In the genomic region with DNA sequence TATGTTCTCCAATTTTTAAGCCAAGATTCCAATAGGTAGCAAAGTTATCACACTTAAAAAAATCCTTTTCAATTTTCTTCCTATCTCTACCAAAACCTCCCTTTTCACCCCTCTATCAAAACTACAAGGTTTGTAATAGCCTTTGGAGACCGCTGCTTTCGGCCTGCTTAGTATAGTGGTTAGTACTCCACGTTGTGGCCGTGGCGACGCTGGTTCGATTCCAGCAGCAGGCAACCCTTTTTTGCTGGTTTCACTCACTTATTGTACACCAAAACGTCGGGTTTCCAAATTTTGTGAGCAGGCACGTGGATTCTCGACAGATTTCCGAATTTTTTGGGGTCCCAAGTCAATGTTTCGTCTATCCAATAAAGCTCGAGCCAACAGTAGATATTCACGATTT, we compare ENCODE assay signal across 2 worm cellular contexts.
TF ChIP-seq lines count a peak whose summit lies in the region.

No protein-coding gene starts in this region.

TF ChIP-seq in whole organism, L1 larva, 84 proteins besides CTCF, POLR2A, EP300 and RAD21 (continued from another document and continues in another):
- TF ChIP-seq nhr-20 (tag; optimal IDR thresholded peaks at IDR 0.05; lab: Kevin White, UChicago) (peak; percentile 30), rnt-1 (tag; optimal IDR thresholded peaks at IDR 0.05; lab: Kevin White, UChicago) (peak; percentile 12), lin-39 (tag; optimal IDR thresholded peaks at IDR 0.05; lab: Kevin White, UChicago) (no peak), sptf-1 (tag; optimal IDR thresholded peaks at IDR 0.05; lab: Kevin White, UChicago) (no peak), zag-1 (tag; optimal IDR thresholded peaks at IDR 0.05; lab: Kevin White, UChicago) (no peak), lin-15B (tag; optimal IDR thresholded peaks at IDR 0.05; lab: Kevin White, UChicago) (no peak), nhr-237 (tag; optimal IDR thresholded peaks at IDR 0.05; lab: Kevin White, UChicago) (no peak), snpc-4 (tag; optimal IDR thresholded peaks at IDR 0.05; lab: Kevin White, UChicago) (no peak), lsy-2 (tag; optimal IDR thresholded peaks at IDR 0.05; lab: Kevin White, UChicago) (peak in 1 of 2 experiments; percentile 22), xbp-1 (tag; optimal IDR thresholded peaks at IDR 0.05; lab: Kevin White, UChicago) (no peak), F16B12.6 (tag; optimal IDR thresholded peaks at IDR 0.05; lab: Kevin White, UChicago) (no peak), fkh-10 (GFP tag; optimal IDR thresholded peaks at IDR 0.05; lab: Kevin White, UChicago) (no peak), elt-3 (tag; optimal IDR thresholded peaks at IDR 0.05; lab: Kevin White, UChicago) (no peak), hlh-17 (GFP tag; optimal IDR thresholded peaks at IDR 0.05; lab: Kevin White, UChicago; ENCODE audit: borderline replicate concordance) (no peak), jun-1 (tag; optimal IDR thresholded peaks at IDR 0.05; lab: Kevin White, UChicago) (no peak), sup-37 (GFP tag; optimal IDR thresholded peaks at IDR 0.05; lab: Kevin White, UChicago) (no peak), vab-15 (tag; optimal IDR thresholded peaks at IDR 0.05; lab: Kevin White, UChicago) (no peak), nhr-28 (tag; optimal IDR thresholded peaks at IDR 0.05; lab: Kevin White, UChicago) (no peak), ceh-63 (GFP tag; optimal IDR thresholded peaks at IDR 0.05; lab: Kevin White, UChicago) (no peak), skn-1 (tag; optimal IDR thresholded peaks at IDR 0.05; lab: Kevin White, UChicago) (peak; percentile 32), tlp-1 (tag; optimal IDR thresholded peaks at IDR 0.05; lab: Kevin White, UChicago) (no peak), nhr-12 (tag; optimal IDR thresholded peaks at IDR 0.05; lab: Kevin White, UChicago) (no peak), fos-1 (tag; optimal IDR thresholded peaks at IDR 0.05; lab: Kevin White, UChicago) (no peak), nhr-85 (tag; lab: Kevin White, UChicago) (no peak), aha-1 (tag; optimal IDR thresholded peaks at IDR 0.05; lab: Kevin White, UChicago) (no peak), efl-3 (GFP tag; optimal IDR thresholded peaks at IDR 0.05; lab: Kevin White, UChicago) (no peak), ces-1 (GFP tag; optimal IDR thresholded peaks at IDR 0.05; lab: Kevin White, UChicago) (no peak), C16A3.4 (tag; optimal IDR thresholded peaks at IDR 0.05; lab: Kevin White, UChicago) (peak; percentile 37), zip-4 (GFP tag; optimal IDR thresholded peaks at IDR 0.05; lab: Kevin White, UChicago) (no peak), C34B4.2 (tag; optimal IDR thresholded peaks at IDR 0.05; lab: Kevin White, UChicago) (no peak), irx-1 (tag; optimal IDR thresholded peaks at IDR 0.05; lab: Kevin White, UChicago) (no peak), ceh-82 (tag; optimal IDR thresholded peaks at IDR 0.05; lab: Kevin White, UChicago) (peak in 1 of 3 experiments; percentile 29), pag-3 (tag; optimal IDR thresholded peaks at IDR 0.05; lab: Kevin White, UChicago; ENCODE audit: borderline replicate concordance, insufficient read depth) (no peak), ets-5 (GFP tag; IDR thresholded peaks at IDR 0.05; lab: Robert Waterston, UW) (no peak), lin-13 (GFP tag; optimal IDR thresholded peaks at IDR 0.05; lab: Kevin White, UChicago) (no peak), unc-86 (tag; optimal IDR thresholded peaks at IDR 0.05; lab: Kevin White, UChicago) (no peak), C04F5.9 (tag; optimal IDR thresholded peaks at IDR 0.05; lab: Kevin White, UChicago) (no peak), nhr-77 (tag; optimal IDR thresholded peaks at IDR 0.05; lab: Kevin White, UChicago) (no peak), mef-2 (tag; optimal IDR thresholded peaks at IDR 0.05; lab: Kevin White, UChicago) (no peak), mdl-1 (tag; optimal IDR thresholded peaks at IDR 0.05; lab: Kevin White, UChicago) (peak in 1 of 2 experiments; percentile 12), egl-13 (tag; optimal IDR thresholded peaks at IDR 0.05; lab: Kevin White, UChicago) (no peak), nhr-71 (tag; optimal IDR thresholded peaks at IDR 0.05; lab: Kevin White, UChicago) (peak; percentile 24), ama-1 (optimal IDR thresholded peaks at IDR 0.05; lab: Kevin White, UChicago) (no peak), blmp-1 (tag; optimal IDR thresholded peaks at IDR 0.05; lab: Kevin White, UChicago) (no peak), hlh-4 (tag; optimal IDR thresholded peaks at IDR 0.05; lab: Kevin White, UChicago) (no peak), fkh-4 (tag; optimal IDR thresholded peaks at IDR 0.05; lab: Kevin White, UChicago; ENCODE audit: borderline replicate concordance) (no peak), lin-35 (GFP tag; optimal IDR thresholded peaks at IDR 0.05; lab: Kevin White, UChicago) (peak in 1 of 2 experiments; percentile 70), nhr-90 (tag; optimal IDR thresholded peaks at IDR 0.05; lab: Kevin White, UChicago; ENCODE audit: poor library complexity) (no peak), mab-9 (GFP tag; IDR thresholded peaks at IDR 0.05; lab: Robert Waterston, UW) (no peak), lir-3 (tag; optimal IDR thresholded peaks at IDR 0.05; lab: Kevin White, UChicago; ENCODE audit: poor library complexity) (no peak), unc-98 (GFP tag; IDR thresholded peaks at IDR 0.05; lab: Robert Waterston, UW) (no peak), nhr-76 (tag; optimal IDR thresholded peaks at IDR 0.05; lab: Kevin White, UChicago) (no peak), ztf-4 (tag; optimal IDR thresholded peaks at IDR 0.05; lab: Kevin White, UChicago) (no peak), dpl-1 (GFP tag; optimal IDR thresholded peaks at IDR 0.05; lab: Kevin White, UChicago) (peak in 2 of 3 experiments; percentile 27 to 32), unc-62 (GFP tag; optimal IDR thresholded peaks at IDR 0.05; lab: Kevin White, UChicago) (no peak), nhr-11 (tag; optimal IDR thresholded peaks at IDR 0.05; lab: Kevin White, UChicago) (no peak), ceh-8 (GFP tag; optimal IDR thresholded peaks at IDR 0.05; lab: Kevin White, UChicago) (no peak), mep-1 (tag; optimal IDR thresholded peaks at IDR 0.05; lab: Kevin White, UChicago) (peak; percentile 24), lin-14 (GFP tag; optimal IDR thresholded peaks at IDR 0.05; lab: Kevin White, UChicago) (peak; percentile 23), snu-23 (GFP tag; optimal IDR thresholded peaks at IDR 0.05; lab: Kevin White, UChicago) (peak; percentile 55), unc-130 (tag; optimal IDR thresholded peaks at IDR 0.05; lab: Kevin White, UChicago) (no peak), aly-2 (tag; optimal IDR thresholded peaks at IDR 0.05; lab: Kevin White, UChicago) (no peak), tbx-2 (tag; optimal IDR thresholded peaks at IDR 0.05; lab: Kevin White, UChicago) (no peak), grh-1 (GFP tag; IDR thresholded peaks at IDR 0.05; lab: Robert Waterston, UW) (no peak), nhr-19 (GFP tag; conservative IDR thresholded peaks at IDR 0.05; lab: Robert Waterston, UW) (peak; percentile 45), pax-3 (tag; optimal IDR thresholded peaks at IDR 0.05; lab: Kevin White, UChicago) (no peak)

TF ChIP-seq in whole organism, young adult, 124 proteins besides CTCF, POLR2A, EP300 and RAD21 (continued from another document):
- TF ChIP-seq him-1 (tag; optimal IDR thresholded peaks at IDR 0.05; lab: Kevin White, UChicago) (peak; percentile 63), lir-1 (GFP tag; conservative IDR thresholded peaks at IDR 0.05; lab: Robert Waterston, UW) (0 out of 2 replicates have a peak, but pooled peaks have one; percentile 37), B0261.1 (tag; optimal IDR thresholded peaks at IDR 0.05; lab: Kevin White, UChicago) (peak; percentile 78), F22D6.2 (tag; optimal IDR thresholded peaks at IDR 0.05; lab: Kevin White, UChicago) (no peak), die-1 (tag; optimal IDR thresholded peaks at IDR 0.05; lab: Kevin White, UChicago) (peak; percentile 48), rpc-1 (optimal IDR thresholded peaks at IDR 0.05; lab: Kevin White, UChicago) (peak; percentile 67), rpc-1 (tag; optimal IDR thresholded peaks at IDR 0.05; lab: Kevin White, UChicago) (peak; percentile 77), sptf-2 (GFP tag; optimal IDR thresholded peaks at IDR 0.05; lab: Kevin White, UChicago) (no peak), hmg-1.2 (GFP tag; IDR thresholded peaks at IDR 0.05; lab: Robert Waterston, UW) (peak; percentile 68), lin-54 (GFP tag; optimal IDR thresholded peaks at IDR 0.05; lab: Kevin White, UChicago) (peak; percentile 18), F23B12.7 (tag; optimal IDR thresholded peaks at IDR 0.05; lab: Kevin White, UChicago; ENCODE audit: insufficient read depth) (peak; percentile 20), D2030.7 (GFP tag; IDR thresholded peaks at IDR 0.05; lab: Robert Waterston, UW) (peak; percentile 52), ceh-40 (GFP tag; IDR thresholded peaks at IDR 0.05; lab: Robert Waterston, UW) (no peak), dox-1 (GFP tag; IDR thresholded peaks at IDR 0.05; lab: Robert Waterston, UW) (peak; percentile 54), F33H1.4 (GFP tag; IDR thresholded peaks at IDR 0.05; lab: Robert Waterston, UW) (0 out of 2 replicates have a peak, but pooled peaks have one; percentile 17), K12H6.12 (tag; optimal IDR thresholded peaks at IDR 0.05; lab: Kevin White, UChicago) (no peak), nhr-90 (tag; optimal IDR thresholded peaks at IDR 0.05; lab: Kevin White, UChicago) (peak; percentile 4), ztf-28 (GFP tag; IDR thresholded peaks at IDR 0.05; lab: Robert Waterston, UW) (no peak), attf-3 (GFP tag; conservative IDR thresholded peaks at IDR 0.05; lab: Robert Waterston, UW) (no peak), C06A6.2 (GFP tag; conservative IDR thresholded peaks at IDR 0.05; lab: Robert Waterston, UW) (no peak), T07F8.4 (tag; optimal IDR thresholded peaks at IDR 0.05; lab: Kevin White, UChicago) (no peak), attf-5 (GFP tag; optimal IDR thresholded peaks at IDR 0.05; lab: Kevin White, UChicago) (no peak), mcd-1 (GFP tag; IDR thresholded peaks at IDR 0.05; lab: Robert Waterston, UW) (peak; percentile 29; the same call in 1 of the 2 replicates), ZK185.1 (tag; optimal IDR thresholded peaks at IDR 0.05; lab: Kevin White, UChicago; ENCODE audit: poor library complexity, severe bottlenecking) (peak; percentile 35), lin-26 (GFP tag; IDR thresholded peaks at IDR 0.05; lab: Robert Waterston, UW) (peak; percentile 77; the same call in 1 of the 2 replicates), lag-1 (GFP tag; IDR thresholded peaks at IDR 0.05; lab: Robert Waterston, UW) (no peak)
